Worm (Caenorhabditis elegans) whole organism, L1 larva: ENCODE measurements around the gene sre-21.

Experiments
- C04F5.9 ChIP-seq: sonication (generic microtip); optimal IDR thresholded peaks from 2 replicates; lab custom pipeline; 2016; ENCODE audit warnings: missing genetic modification characterization, missing compliant biosample characterization
- Y116A8C.19 ChIP-seq: sonication (generic microtip); optimal IDR thresholded peaks from 2 replicates; lab custom pipeline; 2016; ENCODE audit warnings: missing compliant biosample characterization, missing genetic modification characterization, borderline replicate concordance
- aly-2 ChIP-seq: fragments of 150-350 bp; optimal IDR thresholded peaks from 2 replicates; lab custom pipeline; 2014; ENCODE audit warnings: missing biosample characterization, missing genetic modification characterization
- ceh-63 ChIP-seq: fragments of 200-800 bp; sonication (Bioruptor generic); optimal IDR thresholded peaks from 2 replicates; lab custom pipeline; 2018; ENCODE audit warnings: mild to moderate bottlenecking, missing genetic modification characterization, missing compliant biosample characterization
- ceh-8 ChIP-seq: fragments of 200-800 bp; sonication (Bioruptor generic); optimal IDR thresholded peaks from 2 replicates; lab custom pipeline; 2018; ENCODE audit warnings: mild to moderate bottlenecking, missing genetic modification characterization, moderate library complexity, missing compliant biosample characterization
- ces-1 ChIP-seq: fragments of 150-350 bp; optimal IDR thresholded peaks from 2 replicates; lab custom pipeline; 2014; ENCODE audit warnings: missing biosample characterization, missing genetic modification reagents, missing genetic modification characterization
- dsc-1 ChIP-seq: sonication (generic microtip); optimal IDR thresholded peaks from 2 replicates; lab custom pipeline; 2016; ENCODE audit warnings: mild to moderate bottlenecking, missing genetic modification characterization, missing compliant biosample characterization
- efl-1 ChIP-seq, 4 experiments: fragments of 150-350 bp; optimal IDR thresholded peaks in 3 of 4; peaks in 1 of 4; 1 replicate in 1 of 4; 2 replicates in 3 of 4; lab custom pipeline; 2014; ENCODE audit warnings: missing biosample characterization in 2 of 4, missing genetic modification characterization in 2 of 4, missing genetic modification reagents in 2 of 4
- elt-2 ChIP-seq: sonication (generic microtip); optimal IDR thresholded peaks from 2 replicates; lab custom pipeline; 2016; ENCODE audit warnings: missing genetic modification characterization, mild to moderate bottlenecking, inconsistent platforms, missing compliant biosample characterization, missing genetic modification reagents
- fkh-10 ChIP-seq: sonication (generic microtip); optimal IDR thresholded peaks from 2 replicates; lab custom pipeline; 2017; ENCODE audit warnings: missing biosample characterization, missing genetic modification reagents, missing genetic modification characterization
- fkh-4 ChIP-seq: sonication (generic microtip); optimal IDR thresholded peaks from 2 replicates; lab custom pipeline; 2016; ENCODE audit warnings: missing compliant biosample characterization, missing genetic modification characterization, borderline replicate concordance
- fkh-8 ChIP-seq: sonication (generic microtip); optimal IDR thresholded peaks from 2 replicates; lab custom pipeline; 2016; ENCODE audit warnings: mild to moderate bottlenecking, missing genetic modification characterization, missing compliant biosample characterization
- fos-1 ChIP-seq: fragments of 150-350 bp; optimal IDR thresholded peaks from 2 replicates; lab custom pipeline; 2014; ENCODE audit warnings: missing biosample characterization, missing genetic modification characterization
- grh-1 ChIP-seq: fragments of 200-800 bp; sonication (Bioruptor generic); IDR thresholded peaks from 2 replicates; pipeline ENCODE4 v1.3.6; 2022; ENCODE audit warnings: missing genetic modification reagents, missing genetic modification characterization, missing compliant biosample characterization
- irx-1 ChIP-seq: sonication (generic microtip); optimal IDR thresholded peaks from 2 replicates; lab custom pipeline; 2016; ENCODE audit warnings: missing genetic modification characterization, missing compliant biosample characterization
- lin-13 ChIP-seq: fragments of 150-350 bp; optimal IDR thresholded peaks from 2 replicates; lab custom pipeline; 2014; ENCODE audit warnings: missing biosample characterization, missing genetic modification reagents, missing genetic modification characterization
- lin-14 ChIP-seq: fragments of 200-800 bp; sonication (Bioruptor generic); optimal IDR thresholded peaks from 2 replicates; lab custom pipeline; 2018; ENCODE audit warnings: mild to moderate bottlenecking, missing genetic modification characterization, moderate library complexity, missing compliant biosample characterization
- lin-35 ChIP-seq, 2 experiments: fragments of 150-350 bp; optimal IDR thresholded peaks; 2 replicates each; lab custom pipeline; 2014; ENCODE audit warnings: missing biosample characterization in 2 of 2, missing genetic modification characterization in 2 of 2, missing genetic modification reagents in 2 of 2
- lin-39 ChIP-seq: fragments of 150-350 bp; optimal IDR thresholded peaks from 2 replicates; lab custom pipeline; 2014; ENCODE audit warnings: missing biosample characterization, missing genetic modification reagents, missing genetic modification characterization
- lsy-2 ChIP-seq, 2 experiments: fragments of 150-350 bp; optimal IDR thresholded peaks; 2 replicates each; lab custom pipeline; 2014; ENCODE audit warnings: missing biosample characterization in 2 of 2, missing genetic modification characterization in 2 of 2
- nhr-20 ChIP-seq: sonication (generic microtip); optimal IDR thresholded peaks from 2 replicates; lab custom pipeline; 2016; ENCODE audit warnings: mild to moderate bottlenecking, missing genetic modification characterization, missing compliant biosample characterization
- nhr-28 ChIP-seq: fragments of 150-350 bp; optimal IDR thresholded peaks from 2 replicates; lab custom pipeline; 2014; ENCODE audit warnings: missing biosample characterization, missing genetic modification characterization
- nhr-47 ChIP-seq: sonication (generic microtip); optimal IDR thresholded peaks from 2 replicates; lab custom pipeline; 2016; ENCODE audit warnings: mild to moderate bottlenecking, missing genetic modification characterization, moderate library complexity, missing compliant biosample characterization
- nhr-71 ChIP-seq: sonication (generic microtip); optimal IDR thresholded peaks from 2 replicates; lab custom pipeline; 2016; ENCODE audit warnings: mild to moderate bottlenecking, missing genetic modification characterization, moderate library complexity, missing compliant biosample characterization
- tbx-2 ChIP-seq: sonication (generic microtip); optimal IDR thresholded peaks from 2 replicates; lab custom pipeline; 2016; ENCODE audit warnings: missing genetic modification characterization, missing compliant biosample characterization
- tlp-1 ChIP-seq: fragments of 150-350 bp; optimal IDR thresholded peaks from 2 replicates; lab custom pipeline; 2014; ENCODE audit warnings: missing biosample characterization, missing genetic modification characterization
- unc-30 ChIP-seq: sonication (generic microtip); optimal IDR thresholded peaks from 2 replicates; lab custom pipeline; 2017; ENCODE audit warnings: missing biosample characterization, missing genetic modification characterization
- unc-98 ChIP-seq: fragments of 200-800 bp; sonication (Bioruptor generic); IDR thresholded peaks from 2 replicates; pipeline ENCODE4 v1.3.6; 2022; ENCODE audit warnings: missing genetic modification characterization, missing compliant biosample characterization
- vab-15 ChIP-seq: sonication (generic microtip); optimal IDR thresholded peaks from 2 replicates; lab custom pipeline; 2017; ENCODE audit warnings: missing genotype, mild to moderate bottlenecking, missing genetic modification characterization, missing compliant biosample characterization
- zag-1 ChIP-seq: fragments of 150-350 bp; optimal IDR thresholded peaks from 2 replicates; lab custom pipeline; 2014; ENCODE audit warnings: missing biosample characterization, missing genetic modification characterization
- ztf-11 ChIP-seq, 2 experiments: sonication (generic microtip); optimal IDR thresholded peaks; 2 replicates each; lab custom pipeline; 2016 to 2017; ENCODE audit warnings: missing genetic modification characterization in 2 of 2, missing biosample characterization in 1 of 2, missing compliant biosample characterization in 1 of 2

The sre-21 gene

ce11 chrV:17765077-17765476 is 7.9 kb downstream of the sre-21 start, which contains the start of the genes C47A10.16 and srh-283:
Gene C47A10.16 (minus strand): TSS chrV:17765177.
Gene srh-283 (plus strand): TSS chrV:17765348.
- TF ChIP-seq ztf-11 (tag; optimal IDR thresholded peaks at IDR 0.05; lab: Kevin White, UChicago) (no peak), nhr-28 (tag; lab: Kevin White, UChicago) (no peak), fos-1 (no peak), fkh-4 (tag; lab: Kevin White, UChicago) (no peak)

- TF ChIP-seq C04F5.9 (tag; lab: Kevin White, UChicago) (no peak), Y116A8C.19 (no peak), ceh-8 (GFP tag; lab: Kevin White, UChicago) (no peak)
These were observed 17.4 kb downstream of the sre-21 start, which contains the start of gene pgp-9 for ce11 chrV:17755592-17755991. Gene pgp-9 (plus strand): TSS chrV:17755892.

ce11 chrV:17754999-17755398 is 18.0 kb downstream of the sre-21 start:
- TF ChIP-seq nhr-28 (tag; lab: Kevin White, UChicago) (no peak), zag-1 (tag; lab: Kevin White, UChicago) (no peak), aly-2 (no peak), fkh-8 (tag; lab: Kevin White, UChicago) (no peak), nhr-47 (no peak), unc-98 (GFP tag; lab: Robert Waterston, UW) (no peak), elt-2 (tag; lab: Kevin White, UChicago) (peak; percentile 52), tlp-1 (tag; lab: Kevin White, UChicago) (peak; percentile 32), tbx-2 (tag; lab: Kevin White, UChicago) (no peak), grh-1 (GFP tag; lab: Robert Waterston, UW) (no peak)

ce11 chrV:17752340-17752739 is 20.7 kb downstream of the sre-21 start:
- no peak for TF ChIP-seq nhr-28 (tag; lab: Kevin White, UChicago)
- TF ChIP-seq nhr-20 (tag; lab: Kevin White, UChicago): peak; percentile 7
- peak in 1 of 2 experiments; percentile 1 for TF ChIP-seq lin-35 (GFP tag; optimal IDR thresholded peaks at IDR 0.05; lab: Kevin White, UChicago)
- no peak for TF ChIP-seq lin-13 (GFP tag; lab: Kevin White, UChicago)
- peak; percentile 71 for TF ChIP-seq elt-2 (tag; lab: Kevin White, UChicago)
- TF ChIP-seq unc-30 (tag; lab: Kevin White, UChicago): no peak
- TF ChIP-seq dsc-1 (tag; lab: Kevin White, UChicago): no peak
- peak; percentile 39 for TF ChIP-seq lin-14 (GFP tag; lab: Kevin White, UChicago)

- TF ChIP-seq lin-39 (tag; lab: Kevin White, UChicago) (no peak), ceh-63 (GFP tag; lab: Kevin White, UChicago) (no peak), efl-1 (optimal IDR thresholded peaks at IDR 0.05; lab: Kevin White, UChicago) (no peak), efl-1 (GFP tag; optimal IDR thresholded peaks at IDR 0.05 in 1 of 2; lab: Kevin White, UChicago) (peak in 1 of 2 experiments; percentile 74), nhr-71 (tag; lab: Kevin White, UChicago) (peak; percentile 51), lin-14 (GFP tag; lab: Kevin White, UChicago) (peak; percentile 78), ces-1 (GFP tag; lab: Kevin White, UChicago) (peak; percentile 66), lsy-2 (tag; optimal IDR thresholded peaks at IDR 0.05; lab: Kevin White, UChicago) (peak in 1 of 2 experiments; percentile 1), fkh-10 (GFP tag; lab: Kevin White, UChicago) (peak; percentile 89), nhr-20 (tag; lab: Kevin White, UChicago) (no peak)
- TF ChIP-seq, all 84 proteins: peak for 6
These were observed 23.8 kb downstream of the sre-21 start, which contains the start of gene R12G8.1 for ce11 chrV:17749181-17749580. Gene R12G8.1 (minus strand): TSS chrV:17749243.

ce11 chrV:17746959-17747358 is 26.0 kb downstream of the sre-21 start, which contains the start of gene twk-36:
Gene twk-36 (minus strand): TSS chrV:17747059.
- TF ChIP-seq irx-1 (no peak), lsy-2 (tag; optimal IDR thresholded peaks at IDR 0.05; lab: Kevin White, UChicago) (no peak), vab-15 (tag; lab: Kevin White, UChicago) (no peak), zag-1 (tag; lab: Kevin White, UChicago) (no peak), unc-98 (GFP tag; lab: Robert Waterston, UW) (no peak), lin-39 (tag; lab: Kevin White, UChicago) (no peak)
